Fruit fly (Drosophila melanogaster): ENCODE data around the gene Dhfr.

The Dhfr gene

dm6 chr3R:16496209-16496608 is 15.2 kb downstream of the Dhfr start (continued):
- TF ChIP-seq wor (GFP tag; IDR thresholded peaks at IDR 0.05) (peak; percentile 55; the same call in 1 of the 2 replicates), Tbp (GFP tag; optimal IDR thresholded peaks at IDR 0.05) (no peak), ind (GFP tag; optimal IDR thresholded peaks at IDR 0.05) (peak; percentile 13), CG11247 (GFP tag; IDR thresholded peaks at IDR 0.05) (no peak), CG12744 (GFP tag; optimal IDR thresholded peaks at IDR 0.05) (no peak), psq (GFP tag; optimal IDR thresholded peaks at IDR 0.05) (no peak), CG9797 (GFP tag; optimal IDR thresholded peaks at IDR 0.05) (no peak), ci (GFP tag; IDR thresholded peaks at IDR 0.05) (0 out of 3 replicates have a peak, but pooled peaks have one; percentile 39), Eip74EF (GFP tag; optimal IDR thresholded peaks at IDR 0.05) (peak in 1 of 2 experiments; percentile 59), unpg (GFP tag; optimal IDR thresholded peaks at IDR 0.05) (peak; percentile 68), fd64A (GFP tag; optimal IDR thresholded peaks at IDR 0.05) (no peak), NfI (GFP tag; optimal IDR thresholded peaks at IDR 0.05) (peak; percentile 26), ham (GFP tag; IDR thresholded peaks at IDR 0.05) (no peak), Asciz (GFP tag; optimal IDR thresholded peaks at IDR 0.05) (peak; percentile 71), CG8281 (tag; optimal IDR thresholded peaks at IDR 0.05) (peak; percentile 14), Bdp1 (GFP tag; optimal IDR thresholded peaks at IDR 0.05) (no peak), Dbx (GFP tag; IDR thresholded peaks at IDR 0.05) (no peak), CG10979 (tag; optimal IDR thresholded peaks at IDR 0.05) (peak; percentile 70), CG12071 (GFP tag; optimal IDR thresholded peaks at IDR 0.05) (peak; percentile 1), sc (optimal IDR thresholded peaks at IDR 0.05) (no peak), sc (GFP tag; optimal IDR thresholded peaks at IDR 0.05) (no peak), mam (GFP tag; optimal IDR thresholded peaks at IDR 0.05) (no peak), CG7357 (GFP tag; IDR thresholded peaks at IDR 0.05) (0 out of 3 replicates have a peak, but pooled peaks have one; percentile 34), CG17186 (GFP tag; optimal IDR thresholded peaks at IDR 0.05) (no peak), CG13424 (tag; optimal IDR thresholded peaks at IDR 0.05) (peak; percentile 72), ATbp (GFP tag; optimal IDR thresholded peaks at IDR 0.05) (peak; percentile 65), CG18011 (GFP tag; optimal IDR thresholded peaks at IDR 0.05) (no peak), az2 (GFP tag; optimal IDR thresholded peaks at IDR 0.05) (peak; percentile 42), Oli (tag; optimal IDR thresholded peaks at IDR 0.05) (peak; percentile 69), CG11093 (GFP tag; IDR thresholded peaks at IDR 0.05) (0 out of 3 replicates have a peak, but pooled peaks have one; percentile 42), kni (GFP tag; optimal IDR thresholded peaks at IDR 0.05) (no peak), CG10431 (GFP tag; optimal IDR thresholded peaks at IDR 0.05) (peak; percentile 7), salm (tag; optimal IDR thresholded peaks at IDR 0.05) (peak; percentile 14), bigmax (GFP tag; optimal IDR thresholded peaks at IDR 0.05) (no peak), gsb-n (tag; optimal IDR thresholded peaks at IDR 0.05) (peak; percentile 50), CG8924 (tag; optimal IDR thresholded peaks at IDR 0.05) (peak; percentile 58), CG4282 (GFP tag; optimal IDR thresholded peaks at IDR 0.05) (no peak), CG12155 (GFP tag; optimal IDR thresholded peaks at IDR 0.05) (no peak), CG5953 (GFP tag; IDR thresholded peaks at IDR 0.05) (peak; percentile 55; the same call in 1 of the 2 replicates), Ets65A (GFP tag) (peak; percentile 13), vvl (GFP tag; IDR thresholded peaks at IDR 0.05) (no peak), CG12219 (GFP tag; optimal IDR thresholded peaks at IDR 0.05) (peak; percentile 28), CG4404 (GFP tag; IDR thresholded peaks at IDR 0.05) (no peak), CG15073 (GFP tag; optimal IDR thresholded peaks at IDR 0.05) (no peak), CG30403 (GFP tag; optimal IDR thresholded peaks at IDR 0.05) (peak; percentile 46), Drgx (GFP tag; IDR thresholded peaks at IDR 0.05) (peak; percentile 78), ssp (GFP tag; IDR thresholded peaks at IDR 0.05) (peak; percentile 14; the same call in 1 of the 2 replicates), CG7556 (GFP tag; optimal IDR thresholded peaks at IDR 0.05) (peak; percentile 52), CG4617 (GFP tag; optimal IDR thresholded peaks at IDR 0.05; ENCODE audit: borderline replicate concordance) (no peak), tap (tag; optimal IDR thresholded peaks at IDR 0.05) (peak; percentile 61), CG16813 (GFP tag; IDR thresholded peaks at IDR 0.05; ENCODE audit: partially characterized antibody) (no peak)
